Worm (Caenorhabditis elegans) whole organism, L4 larva: Measurements from ENCODE around the gene trpp-1.

Source experiments
- F26F4.8 ChIP-seq: fragments of 200-800 bp; sonication (Bioruptor generic); conservative IDR thresholded peaks from 2 replicates; pipeline ENCODE4 v1.3.6; 2022; ENCODE audit warnings: missing genetic modification characterization, missing compliant biosample characterization
- T26A8.4 ChIP-seq: fragments of 200-800 bp; sonication (Bioruptor generic); IDR thresholded peaks from 2 replicates; pipeline ENCODE4 v1.3.6; 2022; ENCODE audit warnings: missing genetic modification characterization, missing compliant biosample characterization
- Y48G9A.11 ChIP-seq: fragments of 200-800 bp; sonication (Bioruptor generic); IDR thresholded peaks from 2 replicates; pipeline ENCODE4 v1.3.6; 2022; ENCODE audit warnings: missing genetic modification reagents, missing genetic modification characterization, missing compliant biosample characterization
- ZK337.2 ChIP-seq: fragments of 200-800 bp; sonication (Bioruptor generic); IDR thresholded peaks from 2 replicates; pipeline ENCODE4 v1.3.6; 2022; ENCODE audit warnings: missing genetic modification reagents, missing genetic modification characterization, missing compliant biosample characterization
- attf-4 ChIP-seq: sonication (generic microtip); optimal IDR thresholded peaks from 3 replicates; lab custom pipeline; 2017; ENCODE audit warnings: missing biosample characterization, missing genetic modification characterization
- ceh-32 ChIP-seq: sonication (generic microtip); optimal IDR thresholded peaks from 2 replicates; lab custom pipeline; 2016; ENCODE audit warnings: mild to moderate bottlenecking, missing genetic modification characterization, missing compliant biosample characterization; ENCODE audit not compliant: poor library complexity
- daf-16 ChIP-seq, 3 experiments: sonication (generic microtip); optimal IDR thresholded peaks; 2 replicates each; lab custom pipeline; 2016 to 2017; ENCODE audit warnings: missing genetic modification characterization in 3 of 3, missing genetic modification reagents in 3 of 3, mild to moderate bottlenecking in 2 of 3, missing compliant biosample characterization in 2 of 3, missing biosample characterization in 1 of 3, moderate library complexity in 1 of 3
- dmd-6 ChIP-seq: fragments of 200-800 bp; sonication (Bioruptor generic); IDR thresholded peaks from 2 replicates; pipeline ENCODE4 v1.3.6; 2022; ENCODE audit warnings: missing genetic modification reagents, missing genetic modification characterization, missing compliant biosample characterization
- duxl-1 ChIP-seq: sonication (generic microtip); optimal IDR thresholded peaks from 2 replicates; lab custom pipeline; 2016; ENCODE audit warnings: mild to moderate bottlenecking, missing genetic modification characterization, moderate library complexity, missing compliant biosample characterization; ENCODE audit not compliant: poor library complexity
- dve-1 ChIP-seq: sonication (generic microtip); optimal IDR thresholded peaks from 2 replicates; lab custom pipeline; 2017; ENCODE audit warnings: antibody characterized with exemption, mild to moderate bottlenecking, missing genetic modification characterization, missing compliant biosample characterization; ENCODE audit not compliant: insufficient read depth
- fos-1 ChIP-seq: fragments of 150-350 bp; optimal IDR thresholded peaks from 2 replicates; lab custom pipeline; 2014; ENCODE audit warnings: missing biosample characterization, missing genetic modification characterization
- gei-8 ChIP-seq: fragments of 200-800 bp; sonication (Bioruptor generic); optimal IDR thresholded peaks from 2 replicates; lab custom pipeline; 2018; ENCODE audit warnings: mild to moderate bottlenecking, missing genetic modification characterization, missing compliant biosample characterization
- hlh-11 ChIP-seq: fragments of 200-800 bp; sonication (Bioruptor generic); optimal IDR thresholded peaks from 2 replicates; lab custom pipeline; 2018; ENCODE audit warnings: mild to moderate bottlenecking, missing genetic modification characterization, missing compliant biosample characterization
- hlh-30 ChIP-seq: sonication (generic microtip); optimal IDR thresholded peaks from 2 replicates; lab custom pipeline; 2017; ENCODE audit warnings: antibody characterized with exemption, mild to moderate bottlenecking, missing genetic modification characterization, missing compliant biosample characterization; ENCODE audit not compliant: insufficient read depth
- hmg-1.1 ChIP-seq: fragments of 200-800 bp; sonication (Bioruptor generic); IDR thresholded peaks from 2 replicates; pipeline ENCODE4 v1.3.6; 2022; ENCODE audit warnings: missing genetic modification reagents, missing genetic modification characterization, missing compliant biosample characterization
- lin-38 ChIP-seq: fragments of 200-800 bp; sonication (Bioruptor generic); IDR thresholded peaks from 2 replicates; pipeline ENCODE4 v1.3.6; 2022; ENCODE audit warnings: missing genetic modification reagents, missing genetic modification characterization, missing compliant biosample characterization
- lin-39 ChIP-seq: fragments of 150-350 bp; optimal IDR thresholded peaks from 2 replicates; lab custom pipeline; 2014; ENCODE audit warnings: missing biosample characterization, missing genetic modification reagents, missing genetic modification characterization
- lsy-2 ChIP-seq, 2 experiments: fragments of 150-350 bp in 1 of 2; sonication (generic microtip) in 1 of 2; optimal IDR thresholded peaks; 2 replicates each; lab custom pipeline; 2014 to 2017; ENCODE audit warnings: missing biosample characterization in 2 of 2, missing genetic modification characterization in 2 of 2
- mep-1 ChIP-seq: fragments of 150-350 bp; sonication (generic microtip); optimal IDR thresholded peaks from 3 replicates; lab custom pipeline; 2014; ENCODE audit warnings: missing biosample characterization, missing genetic modification characterization
- nhr-102 ChIP-seq: sonication (generic microtip); optimal IDR thresholded peaks from 2 replicates; lab custom pipeline; 2016; ENCODE audit warnings: mild to moderate bottlenecking, missing genetic modification characterization, moderate library complexity, missing compliant biosample characterization
- nhr-25 ChIP-seq: sonication (generic microtip); optimal IDR thresholded peaks from 2 replicates; lab custom pipeline; 2017; ENCODE audit warnings: missing genetic modification characterization, mild to moderate bottlenecking, missing compliant biosample characterization, antibody characterized with exemption, moderate library complexity, borderline replicate concordance; ENCODE audit not compliant: insufficient read depth
- nhr-6 ChIP-seq: fragments of 150-350 bp; optimal IDR thresholded peaks from 2 replicates; lab custom pipeline; 2014; ENCODE audit warnings: missing biosample characterization, missing genetic modification characterization
- pha-4 ChIP-seq, 2 experiments: fragments of 150-350 bp in 1 of 2; fragments of 200-800 bp in 1 of 2; sonication (Bioruptor generic) in 1 of 2; IDR thresholded peaks in 1 of 2; optimal IDR thresholded peaks in 1 of 2; 2 replicates each; pipeline versions ENCODE4 v1.3.6 to Lab custom; 2014 to 2022; ENCODE audit warnings: missing genetic modification characterization in 2 of 2, missing genetic modification reagents in 2 of 2, missing biosample characterization in 1 of 2, missing compliant biosample characterization in 1 of 2
- rbr-2 ChIP-seq: sonication (generic microtip); optimal IDR thresholded peaks from 2 replicates; lab custom pipeline; 2016; ENCODE audit warnings: missing genotype, missing genetic modification characterization, missing compliant biosample characterization
- set-16 ChIP-seq: fragments of 200-800 bp; sonication (Bioruptor generic); IDR thresholded peaks from 2 replicates; pipeline ENCODE4 v1.3.6; 2022; ENCODE audit warnings: missing genetic modification reagents, missing genetic modification characterization, missing compliant biosample characterization
- snpc-1.2 ChIP-seq: fragments of 200-800 bp; sonication (Bioruptor generic); IDR thresholded peaks from 2 replicates; pipeline ENCODE4 v1.3.6; 2022; ENCODE audit warnings: missing genetic modification reagents, missing genetic modification characterization, missing compliant biosample characterization
- unc-130 ChIP-seq: sonication (generic microtip); optimal IDR thresholded peaks from 2 replicates; lab custom pipeline; 2016; ENCODE audit warnings: missing genetic modification reagents, missing genetic modification characterization, missing compliant biosample characterization
- vab-7 ChIP-seq: fragments of 200-800 bp; sonication (Bioruptor generic); IDR thresholded peaks from 2 replicates; pipeline ENCODE4 v1.3.6; 2022; ENCODE audit warnings: missing genetic modification reagents, missing genetic modification characterization, missing compliant biosample characterization
- zip-11 ChIP-seq: fragments of 200-800 bp; sonication (Bioruptor generic); IDR thresholded peaks from 2 replicates; pipeline ENCODE4 v1.3.6; 2022; ENCODE audit warnings: missing genetic modification characterization, missing compliant biosample characterization
- zip-2 ChIP-seq: fragments of 150-350 bp; optimal IDR thresholded peaks from 2 replicates; lab custom pipeline; 2014; ENCODE audit warnings: missing biosample characterization, missing genetic modification characterization

The trpp-1 gene

ce11 chrV:185694-186217 is 15.6 kb upstream of the trpp-1 start, which contains the start of gene arid-1 (continued):
- TF ChIP-seq dve-1 (tag; lab: Kevin White, UChicago) (peak; percentile 39), attf-4 (no peak), hlh-11 (tag; lab: Kevin White, UChicago) (peak; percentile 26), dmd-6 (GFP tag; lab: Robert Waterston, UW) (peak; percentile 12; the same call in 1 of the 2 replicates), unc-130 (GFP tag; lab: Kevin White, UChicago) (peak; percentile 62), fos-1 (tag; lab: Kevin White, UChicago) (no peak), lin-38 (peak; percentile 55), hmg-1.1 (GFP tag; lab: Robert Waterston, UW) (peak; percentile 78)

ce11 chrV:189436-189835 is 12.0 kb upstream of the trpp-1 start:
- TF ChIP-seq set-16 (peak; percentile 19; the same call in 1 of the 2 replicates), vab-7 (GFP tag; lab: Robert Waterston, UW) (no peak), zip-11 (GFP tag; lab: Robert Waterston, UW) (no peak)

- TF ChIP-seq nhr-25 (tag; lab: Kevin White, UChicago) (no peak), T26A8.4 (GFP tag; lab: Robert Waterston, UW) (no peak), set-16 (peak; percentile 75), Y48G9A.11 (GFP tag; lab: Robert Waterston, UW) (no peak), gei-8 (GFP tag; lab: Kevin White, UChicago) (no peak), ceh-32 (tag; lab: Kevin White, UChicago) (no peak)
These were observed 6.6 kb upstream of the trpp-1 start for ce11 chrV:194760-195159.

ce11 chrV:203855-204432 is 2.5 kb downstream of the trpp-1 start, which contains the start of gene lec-12:
lec-12 (plus strand) TSS chrV:204382.
- no peak for TF ChIP-seq duxl-1 (tag; lab: Kevin White, UChicago)
- peak; percentile 54 for TF ChIP-seq dve-1 (tag; lab: Kevin White, UChicago)
- peak; percentile 79 for TF ChIP-seq zip-2 (tag; lab: Kevin White, UChicago)
- TF ChIP-seq mep-1 (tag; lab: Kevin White, UChicago), result peak; percentile 39
- peak; percentile 65 for TF ChIP-seq hlh-30 (tag; lab: Kevin White, UChicago)
- TF ChIP-seq lsy-2 (tag; optimal IDR thresholded peaks at IDR 0.05; lab: Kevin White, UChicago), result peak in 1 of 2 experiments; percentile 18
- no peak for TF ChIP-seq ZK337.2 (GFP tag; lab: Robert Waterston, UW)
- TF ChIP-seq hmg-1.1 (GFP tag; lab: Robert Waterston, UW), result peak; percentile 35; the same call in 1 of the 2 replicates
- TF ChIP-seq daf-16 (GFP tag; optimal IDR thresholded peaks at IDR 0.05; lab: Kevin White, UChicago), result no peak
- TF ChIP-seq daf-16 (tag; optimal IDR thresholded peaks at IDR 0.05; lab: Kevin White, UChicago), result peak; percentile 92
- peak; percentile 24 for TF ChIP-seq nhr-6 (tag; lab: Kevin White, UChicago)
- TF ChIP-seq lin-39 (tag; lab: Kevin White, UChicago), result no peak
- no peak for TF ChIP-seq F26F4.8 (GFP tag; lab: Robert Waterston, UW)
- no peak for TF ChIP-seq snpc-1.2 (GFP tag; lab: Robert Waterston, UW)
- peak; percentile 2 for TF ChIP-seq rbr-2
- peak; percentile 25 for TF ChIP-seq nhr-102 (tag; lab: Kevin White, UChicago)
- TF ChIP-seq pha-4 (GFP tag; IDR thresholded peaks at IDR 0.05; lab: Robert Waterston, UW), result no peak
- TF ChIP-seq pha-4 (tag; optimal IDR thresholded peaks at IDR 0.05; lab: Kevin White, UChicago), result peak; percentile 91
- TF ChIP-seq, all 104 proteins: peak for 11
